Fruit fly (Drosophila melanogaster) whole organism, embryonic: Measurements from ENCODE around the gene CG18766.
A peak's percentile ranks its signal among the peaks of the same experiment; 100 is the strongest.

Experiments
- Antp ChIP-seq: fragments of 200-800 bp; sonication (Bioruptor generic); optimal IDR thresholded peaks from 3 replicates; lab custom pipeline; 2016; ENCODE audit warnings: missing biosample characterization, missing genetic modification characterization
- Asciz ChIP-seq: fragments of 200-800 bp; sonication (Bioruptor generic); optimal IDR thresholded peaks from 2 replicates; lab custom pipeline; 2017; ENCODE audit warnings: missing biosample characterization, mild to moderate bottlenecking, missing genetic modification characterization, missing genetic modification reagents
- Awh ChIP-seq: fragments of 200-800 bp; sonication (Bioruptor generic); IDR thresholded peaks from 2 replicates; pipeline ENCODE4, ENCODE4 v1.3.6; 2022; ENCODE audit warnings: missing biosample characterization, missing genetic modification characterization
- B-H1 ChIP-seq: fragments of 200-800 bp; sonication (Bioruptor generic); IDR thresholded peaks from 3 replicates; pipeline ENCODE4 v1.3.6; 2022; ENCODE audit warnings: missing biosample characterization, missing genetic modification characterization
- CG11247 ChIP-seq: fragments of 200-800 bp; sonication (Bioruptor generic); IDR thresholded peaks from 2 replicates; pipeline ENCODE4 v1.3.6; 2022; ENCODE audit warnings: missing biosample characterization, missing genetic modification characterization
- CG12104 ChIP-seq: fragments of 200-800 bp; sonication (Bioruptor generic); optimal IDR thresholded peaks from 3 replicates; lab custom pipeline; 2016; ENCODE audit warnings: missing biosample characterization, missing genetic modification characterization
- CG13287 ChIP-seq: fragments of 200-800 bp; sonication (Bioruptor generic); IDR thresholded peaks from 2 replicates; pipeline ENCODE4 v1.3.6; 2022; ENCODE audit warnings: missing biosample characterization, missing genetic modification characterization; ENCODE audit not compliant: partially characterized antibody
- CG14710 ChIP-seq: fragments of 200-800 bp; sonication (Bioruptor generic); optimal IDR thresholded peaks from 3 replicates; lab custom pipeline; 2019; ENCODE audit warnings: missing biosample characterization, mild to moderate bottlenecking, missing genetic modification characterization, moderate library complexity
- CG14860 ChIP-seq: fragments of 200-800 bp; sonication (Bioruptor generic); IDR thresholded peaks from 3 replicates; pipeline ENCODE4 v1.3.6; 2022; ENCODE audit warnings: missing biosample characterization, missing genetic modification characterization; ENCODE audit not compliant: partially characterized antibody
- CG16813 ChIP-seq: fragments of 200-800 bp; sonication (Bioruptor generic); IDR thresholded peaks from 3 replicates; pipeline ENCODE4 v1.3.6; 2022; ENCODE audit warnings: missing biosample characterization, missing genetic modification characterization; ENCODE audit not compliant: partially characterized antibody
- CG16863 ChIP-seq: fragments of 200-800 bp; sonication (Bioruptor generic); optimal IDR thresholded peaks from 3 replicates; lab custom pipeline; 2016; ENCODE audit warnings: missing biosample characterization, missing genetic modification characterization
- CG18619 ChIP-seq: fragments of 200-800 bp; sonication (Bioruptor generic); optimal IDR thresholded peaks from 3 replicates; lab custom pipeline; 2017; ENCODE audit warnings: missing biosample characterization, mild to moderate bottlenecking, missing genetic modification characterization
- CG2116 ChIP-seq: fragments of 200-800 bp; sonication (Bioruptor generic); optimal IDR thresholded peaks from 3 replicates; lab custom pipeline; 2018; ENCODE audit warnings: missing biosample characterization, mild to moderate bottlenecking, missing genetic modification characterization
- CG30020 ChIP-seq: fragments of 200-800 bp; optimal IDR thresholded peaks from 2 replicates; lab custom pipeline; 2019; ENCODE audit warnings: missing biosample characterization, mild to moderate bottlenecking, missing genetic modification characterization, moderate library complexity
- CG30403 ChIP-seq: fragments of 200-800 bp; sonication (Bioruptor generic); optimal IDR thresholded peaks from 3 replicates; lab custom pipeline; 2016; ENCODE audit warnings: missing biosample characterization, missing genetic modification characterization
- CG43689 ChIP-seq: fragments of 200-800 bp; sonication (Bioruptor generic); IDR thresholded peaks from 2 replicates; pipeline ENCODE4 v1.3.6; 2022; ENCODE audit warnings: missing biosample characterization, missing genetic modification characterization
- CG4404 ChIP-seq: fragments of 200-800 bp; sonication (Bioruptor generic); IDR thresholded peaks from 2 replicates; pipeline ENCODE4 v1.3.6; 2022; ENCODE audit warnings: missing biosample characterization, missing genetic modification characterization
- CG4854 ChIP-seq: fragments of 200-800 bp; sonication (Bioruptor generic); optimal IDR thresholded peaks from 2 replicates; lab custom pipeline; 2016; ENCODE audit warnings: missing biosample characterization, missing genetic modification characterization, inconsistent platforms
- CG6689 ChIP-seq: fragments of 200-800 bp; sonication (Bioruptor generic); IDR thresholded peaks from 2 replicates; pipeline ENCODE4 v1.3.6; 2022; ENCODE audit warnings: missing biosample characterization, missing genetic modification characterization
- CG9609 ChIP-seq: fragments of 200-800 bp; sonication (Bioruptor generic); optimal IDR thresholded peaks from 3 replicates; lab custom pipeline; 2016; ENCODE audit warnings: missing biosample characterization, missing genetic modification characterization
- CG9876 ChIP-seq: fragments of 200-800 bp; sonication (Bioruptor generic); optimal IDR thresholded peaks from 2 replicates; lab custom pipeline; 2016; ENCODE audit warnings: missing biosample characterization, missing genetic modification characterization
- Dek ChIP-seq: fragments of 200-800 bp; sonication (Bioruptor generic); optimal IDR thresholded peaks from 3 replicates; lab custom pipeline; 2019; ENCODE audit warnings: missing biosample characterization, mild to moderate bottlenecking, missing genetic modification characterization, moderate library complexity
- HLHmδ ChIP-seq: fragments of 200-800 bp; sonication (Bioruptor generic); optimal IDR thresholded peaks from 2 replicates; lab custom pipeline; 2018; ENCODE audit warnings: missing biosample characterization, mild to moderate bottlenecking, missing genetic modification characterization, moderate library complexity
- Hmr ChIP-seq: fragments of 200-800 bp; sonication (Bioruptor generic); optimal IDR thresholded peaks from 3 replicates; lab custom pipeline; 2017; ENCODE audit warnings: mild to moderate bottlenecking, missing biosample characterization, missing genetic modification reagents, missing genetic modification characterization
- Hr39 ChIP-seq: fragments of >200 bp; optimal IDR thresholded peaks from 2 replicates; lab custom pipeline; 2017
- MBD-R2 ChIP-seq: fragments of 200-800 bp; sonication (Bioruptor generic); IDR thresholded peaks from 2 replicates; pipeline ENCODE4 v1.3.6; 2022; ENCODE audit warnings: missing biosample characterization, missing genetic modification characterization
- NFAT ChIP-seq: fragments of 200-800 bp; sonication (Bioruptor generic); IDR thresholded peaks from 2 replicates; pipeline ENCODE4 v1.3.6; 2022; ENCODE audit warnings: missing biosample characterization, missing genetic modification characterization
- Nf-YB ChIP-seq: fragments of 200-800 bp; sonication (Bioruptor generic); optimal IDR thresholded peaks from 3 replicates; lab custom pipeline; 2019; ENCODE audit warnings: missing biosample characterization, mild to moderate bottlenecking, missing genetic modification characterization, moderate library complexity
- NfI ChIP-seq: fragments of 200-800 bp; sonication (Bioruptor generic); optimal IDR thresholded peaks from 3 replicates; lab custom pipeline; 2018; ENCODE audit warnings: missing biosample characterization, mild to moderate bottlenecking, missing genetic modification characterization, moderate library complexity
- Oli ChIP-seq: fragments of 200-800 bp; sonication (Bioruptor generic); optimal IDR thresholded peaks from 2 replicates; lab custom pipeline; 2018; ENCODE audit warnings: missing biosample characterization, mild to moderate bottlenecking, missing genetic modification characterization, moderate library complexity
- Sry-β ChIP-seq: fragments of 200-800 bp; sonication (Bioruptor generic); optimal IDR thresholded peaks from 2 replicates; lab custom pipeline; 2018; ENCODE audit warnings: missing biosample characterization, mild to moderate bottlenecking, missing genetic modification characterization, moderate library complexity
- al ChIP-seq: fragments of 200-800 bp; sonication (Bioruptor generic); IDR thresholded peaks from 2 replicates; pipeline ENCODE4 v1.3.6; 2022; ENCODE audit warnings: missing biosample characterization, missing genetic modification characterization
- amos ChIP-seq: fragments of 200-800 bp; sonication (Bioruptor generic); IDR thresholded peaks from 2 replicates; pipeline ENCODE4 v1.3.6; 2022; ENCODE audit warnings: missing biosample characterization, missing genetic modification characterization; ENCODE audit not compliant: partially characterized antibody
- ase ChIP-seq: fragments of 200-800 bp; sonication (Bioruptor generic); IDR thresholded peaks from 3 replicates; pipeline ENCODE4 v1.3.6; 2022; ENCODE audit warnings: missing biosample characterization, missing genetic modification characterization
- bigmax ChIP-seq: fragments of 200-800 bp; sonication (Bioruptor generic); optimal IDR thresholded peaks from 2 replicates; lab custom pipeline; 2018; ENCODE audit warnings: missing biosample characterization, mild to moderate bottlenecking, missing genetic modification characterization
- bsh ChIP-seq, 2 experiments: fragments of 200-800 bp; sonication (Bioruptor generic); optimal IDR thresholded peaks; 2 replicates each; lab custom pipeline; 2017 to 2018; ENCODE audit warnings: mild to moderate bottlenecking in 2 of 2, missing biosample characterization in 2 of 2, missing genetic modification characterization in 2 of 2, moderate library complexity in 1 of 2
- btn ChIP-seq: fragments of 200-800 bp; sonication (Bioruptor generic); optimal IDR thresholded peaks from 2 replicates; lab custom pipeline; 2016; ENCODE audit warnings: missing biosample characterization, missing genetic modification characterization
- cato ChIP-seq: fragments of 200-800 bp; sonication (Bioruptor generic); optimal IDR thresholded peaks from 2 replicates; lab custom pipeline; 2016; ENCODE audit warnings: missing biosample characterization, missing genetic modification characterization, borderline replicate concordance
- chif ChIP-seq, 2 experiments: fragments of 200-800 bp; sonication (Bioruptor generic); optimal IDR thresholded peaks; 3 replicates each; lab custom pipeline; 2016; ENCODE audit warnings: missing biosample characterization in 2 of 2, missing genetic modification characterization in 2 of 2
- ci ChIP-seq: fragments of 200-800 bp; sonication (Bioruptor generic); IDR thresholded peaks from 3 replicates; pipeline ENCODE4 v1.3.6; 2022; ENCODE audit warnings: missing biosample characterization, missing genetic modification characterization
- ftz-f1 ChIP-seq: fragments of 200-800 bp; sonication (Bioruptor generic); optimal IDR thresholded peaks from 2 replicates; lab custom pipeline; 2016; ENCODE audit warnings: missing biosample characterization, missing genetic modification characterization
- knrl ChIP-seq: fragments of 200-800 bp; sonication (Bioruptor generic); IDR thresholded peaks from 3 replicates; pipeline ENCODE4 v1.3.6; 2022; ENCODE audit warnings: missing biosample characterization, missing genetic modification characterization; ENCODE audit not compliant: partially characterized antibody
- maf-S ChIP-seq: fragments of 200-800 bp; sonication (Bioruptor generic); optimal IDR thresholded peaks from 2 replicates; lab custom pipeline; 2016; ENCODE audit warnings: missing biosample characterization, missing genetic modification characterization
- nau ChIP-seq: fragments of 200-800 bp; sonication (Bioruptor generic); optimal IDR thresholded peaks from 3 replicates; lab custom pipeline; 2017; ENCODE audit warnings: missing biosample characterization, mild to moderate bottlenecking, missing genetic modification characterization, missing genetic modification reagents
- pita ChIP-seq: fragments of 200-800 bp; sonication (Bioruptor generic); optimal IDR thresholded peaks from 2 replicates; lab custom pipeline; 2017; ENCODE audit warnings: missing biosample characterization, mild to moderate bottlenecking, missing genetic modification characterization
- sc ChIP-seq, 3 experiments: fragments of >200 bp in 2 of 3; fragments of 200-800 bp in 1 of 3; sonication (Bioruptor generic) in 1 of 3; optimal IDR thresholded peaks; 2 replicates in 2 of 3; 3 replicates in 1 of 3; lab custom pipeline; 2017; ENCODE audit warnings: mild to moderate bottlenecking in 1 of 3, missing biosample characterization in 1 of 3, missing genetic modification characterization in 1 of 3, missing genetic modification reagents in 1 of 3
- tgo ChIP-seq: fragments of 200-800 bp; sonication (Bioruptor generic); IDR thresholded peaks from 3 replicates; pipeline ENCODE4 v1.3.6; 2022; ENCODE audit warnings: missing biosample characterization, missing genetic modification characterization
- tna ChIP-seq: fragments of 200-800 bp; sonication (Bioruptor generic); IDR thresholded peaks from 2 replicates; pipeline ENCODE4 v1.3.6; 2022; ENCODE audit warnings: missing biosample characterization, missing genetic modification characterization; ENCODE audit not compliant: partially characterized antibody
- zen ChIP-seq: fragments of 200-800 bp; sonication (Bioruptor generic); optimal IDR thresholded peaks from 3 replicates; lab custom pipeline; 2018; ENCODE audit warnings: missing biosample characterization, mild to moderate bottlenecking, missing genetic modification characterization, moderate library complexity

The CG18766 gene

dm6 chr3R:27282286-27282685, 37.2 kb upstream of the CG18766 start, which contains the start of gene mrt (continued):
- TF ChIP-seq amos (GFP tag; lab: Robert Waterston, UW) (peak; percentile 10; the same call in 1 of the 2 replicates), Dek (tag; lab: Kevin White, UChicago) (peak; percentile 66), cato (GFP tag; lab: Kevin White, UChicago) (no peak), Awh (GFP tag; lab: Robert Waterston, UW) (no peak), Hr39 (lab: Kevin White, UChicago) (no peak), tna (no peak), B-H1 (GFP tag; lab: Robert Waterston, UW) (peak; percentile 14; the same call in 1 of the 3 replicates), zen (tag; lab: Kevin White, UChicago) (no peak), CG30403 (GFP tag; lab: Kevin White, UChicago) (peak; percentile 70), Nf-YB (GFP tag; lab: Kevin White, UChicago) (peak; percentile 33), CG2116 (GFP tag; lab: Kevin White, UChicago) (peak; percentile 5), Oli (peak; percentile 35), CG14710 (tag; lab: Kevin White, UChicago) (peak; percentile 4), CG16813 (GFP tag; lab: Robert Waterston, UW) (no peak), knrl (no peak), ci (GFP tag; lab: Robert Waterston, UW) (0 out of 3 replicates have a peak, but pooled peaks have one; percentile 24), Antp (GFP tag; lab: Kevin White, UChicago) (peak; percentile 69), ftz-f1 (GFP tag; lab: Kevin White, UChicago) (no peak), CG43689 (0 out of 2 replicates have a peak, but pooled peaks have one; percentile 9), maf-S (peak; percentile 58), Asciz (GFP tag; lab: Kevin White, UChicago) (peak; percentile 20), sc (optimal IDR thresholded peaks at IDR 0.05; lab: Kevin White, UChicago) (no peak), sc (GFP tag; optimal IDR thresholded peaks at IDR 0.05; lab: Kevin White, UChicago) (no peak), btn (GFP tag; lab: Kevin White, UChicago) (peak; percentile 32), CG14860 (GFP tag; lab: Robert Waterston, UW) (no peak), CG4404 (GFP tag; lab: Robert Waterston, UW) (no peak), ase (GFP tag; lab: Robert Waterston, UW) (no peak), NFAT (GFP tag; lab: Robert Waterston, UW) (peak; percentile 53; the same call in 1 of the 2 replicates), HLHmδ (no peak), MBD-R2 (GFP tag; lab: Robert Waterston, UW) (peak; percentile 28; the same call in 1 of the 2 replicates), CG6689 (GFP tag; lab: Robert Waterston, UW) (0 out of 2 replicates have a peak, but pooled peaks have one; percentile 28), Hmr (peak; percentile 62), CG11247 (GFP tag; lab: Robert Waterston, UW) (no peak; the same call in 1 of the 2 replicates), bsh (GFP tag; optimal IDR thresholded peaks at IDR 0.05; lab: Kevin White, UChicago) (peak in 1 of 2 experiments; percentile 35), bigmax (GFP tag; lab: Kevin White, UChicago) (no peak), CG4854 (GFP tag; lab: Kevin White, UChicago) (no peak), CG30020 (tag; lab: Kevin White, UChicago) (peak; percentile 3), Sry-β (GFP tag; lab: Kevin White, UChicago) (no peak), CG9609 (GFP tag; lab: Kevin White, UChicago) (peak; percentile 54), CG13287 (GFP tag; lab: Robert Waterston, UW) (no peak), CG9876 (GFP tag; lab: Kevin White, UChicago) (peak; percentile 17), CG16863 (GFP tag; lab: Kevin White, UChicago) (peak; percentile 38), al (GFP tag; lab: Robert Waterston, UW) (peak; percentile 61; the same call in 1 of the 2 replicates), nau (peak; percentile 23), pita (GFP tag; lab: Kevin White, UChicago) (no peak), NfI (GFP tag; lab: Kevin White, UChicago) (peak; percentile 55), tgo (peak; percentile 38; the same call in 1 of the 3 replicates), CG12104 (GFP tag; lab: Kevin White, UChicago) (peak; percentile 36), CG18619 (peak; percentile 61), chif (GFP tag; optimal IDR thresholded peaks at IDR 0.05; lab: Kevin White, UChicago) (peak; percentile 36 to 37)
